Worm (Caenorhabditis elegans) whole organism, L4/young adult: ENCODE results near the gene W08F4.3.

Experiments used
- dao-5 ChIP-seq: sonication (generic microtip); optimal IDR thresholded peaks from 2 replicates; lab custom pipeline; 2016; ENCODE audit warnings: missing genotype, missing genetic modification characterization, moderate library complexity, missing compliant biosample characterization
- him-1 ChIP-seq: sonication (generic microtip); optimal IDR thresholded peaks from 2 replicates; lab custom pipeline; 2016; ENCODE audit warnings: missing genotype, missing genetic modification reagents, missing genetic modification characterization, missing compliant biosample characterization

DNA sequence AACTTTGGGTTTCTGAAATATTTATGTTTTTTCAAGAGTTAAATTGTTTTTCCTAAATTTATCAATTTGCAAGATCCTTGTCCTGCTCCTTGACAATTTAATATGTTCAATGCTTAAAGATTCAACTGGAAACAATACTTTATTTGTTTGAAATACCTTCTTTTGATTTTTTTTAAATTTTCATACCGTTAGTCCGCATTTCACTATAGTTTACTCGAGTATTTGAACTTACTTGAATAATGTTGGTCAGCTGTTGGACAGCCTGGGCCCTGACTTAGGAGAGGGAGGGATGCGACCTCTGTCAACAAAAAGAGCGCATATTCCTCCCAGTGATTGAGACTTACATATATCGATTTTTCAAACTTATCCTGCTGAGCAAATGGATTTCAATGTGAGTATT lies 25.6 kb downstream of the W08F4.3 start, which contains the start of gene W04H10.5:
- no peak for TF ChIP-seq him-1 (tag; lab: Kevin White, UChicago)
- no peak for TF ChIP-seq dao-5 (tag; lab: Kevin White, UChicago)
